Fruit fly (Drosophila melanogaster) whole organism, embryonic: ENCODE measurements around the gene Patj.

Experiments used
- Antp ChIP-seq: fragments of 200-800 bp; sonication (Bioruptor generic); optimal IDR thresholded peaks from 3 replicates; lab custom pipeline; 2016; ENCODE audit warnings: missing biosample characterization, missing genetic modification characterization
- Awh ChIP-seq: fragments of 200-800 bp; sonication (Bioruptor generic); IDR thresholded peaks from 2 replicates; pipeline ENCODE4, ENCODE4 v1.3.6; 2022; ENCODE audit warnings: missing biosample characterization, missing genetic modification characterization
- B-H2 ChIP-seq: fragments of 200-800 bp; sonication (Bioruptor generic); optimal IDR thresholded peaks from 2 replicates; lab custom pipeline; 2018; ENCODE audit warnings: missing biosample characterization, mild to moderate bottlenecking, missing genetic modification characterization
- Bgb ChIP-seq: fragments of 200-800 bp; sonication (Bioruptor generic); IDR thresholded peaks from 2 replicates; pipeline ENCODE4 v1.3.6; 2022; ENCODE audit warnings: missing biosample characterization, missing genetic modification characterization; ENCODE audit not compliant: partially characterized antibody
- CG10209 ChIP-seq: fragments of 200-800 bp; sonication (Bioruptor generic); optimal IDR thresholded peaks from 3 replicates; lab custom pipeline; 2017; ENCODE audit warnings: missing biosample characterization, mild to moderate bottlenecking, missing genetic modification characterization, missing genetic modification reagents
- CG10431 ChIP-seq: fragments of 200-800 bp; sonication (Bioruptor generic); optimal IDR thresholded peaks from 3 replicates; lab custom pipeline; 2018; ENCODE audit warnings: missing biosample characterization, mild to moderate bottlenecking, missing genetic modification characterization
- CG11247 ChIP-seq: fragments of 200-800 bp; sonication (Bioruptor generic); IDR thresholded peaks from 2 replicates; pipeline ENCODE4 v1.3.6; 2022; ENCODE audit warnings: missing biosample characterization, missing genetic modification characterization
- CG11560 ChIP-seq: fragments of 200-800 bp; sonication (Bioruptor generic); IDR thresholded peaks from 3 replicates; pipeline ENCODE4 v1.3.6; 2022; ENCODE audit warnings: missing biosample characterization, missing genetic modification characterization
- CG11696 ChIP-seq: fragments of 200-800 bp; sonication (Bioruptor generic); IDR thresholded peaks from 2 replicates; pipeline ENCODE4 v1.3.6; 2022; ENCODE audit warnings: missing biosample characterization, missing genetic modification characterization
- CG12744 ChIP-seq: fragments of 200-800 bp; sonication (Bioruptor generic); optimal IDR thresholded peaks from 2 replicates; lab custom pipeline; 2016; ENCODE audit warnings: missing biosample characterization, missing genetic modification characterization
- CG13123 ChIP-seq: fragments of 200-800 bp; sonication (Bioruptor generic); optimal IDR thresholded peaks from 2 replicates; lab custom pipeline; 2016; ENCODE audit warnings: missing biosample characterization, missing genetic modification characterization
- CG15073 ChIP-seq: fragments of 200-800 bp; sonication (Bioruptor generic); optimal IDR thresholded peaks from 2 replicates; lab custom pipeline; 2016; ENCODE audit warnings: missing biosample characterization, missing genetic modification characterization
- CG17912 ChIP-seq: fragments of 200-800 bp; sonication (Bioruptor generic); optimal IDR thresholded peaks from 2 replicates; lab custom pipeline; 2018; ENCODE audit warnings: missing biosample characterization, mild to moderate bottlenecking, missing genetic modification characterization
- CG18011 ChIP-seq: fragments of 200-800 bp; sonication (Bioruptor generic); optimal IDR thresholded peaks from 2 replicates; lab custom pipeline; 2017; ENCODE audit warnings: missing biosample characterization, missing genetic modification characterization, mild to moderate bottlenecking, moderate library complexity, missing genotype
- CG18764 ChIP-seq: fragments of 200-800 bp; sonication (Bioruptor generic); optimal IDR thresholded peaks from 3 replicates; lab custom pipeline; 2016; ENCODE audit warnings: missing biosample characterization, missing genetic modification characterization
- CG2120 ChIP-seq: fragments of 200-800 bp; sonication (Bioruptor generic); optimal IDR thresholded peaks from 3 replicates; lab custom pipeline; 2016; ENCODE audit warnings: missing biosample characterization, missing genetic modification characterization
- CG2199 ChIP-seq: fragments of 200-800 bp; sonication (Bioruptor generic); IDR thresholded peaks from 3 replicates; pipeline ENCODE4 v1.3.6; 2022; ENCODE audit warnings: missing biosample characterization, missing genetic modification characterization
- CG2202 ChIP-seq: fragments of 200-800 bp; sonication (Bioruptor generic); optimal IDR thresholded peaks from 2 replicates; lab custom pipeline; 2018; ENCODE audit warnings: missing biosample characterization, mild to moderate bottlenecking, missing genetic modification characterization
- CG3163 ChIP-seq: fragments of 200-800 bp; sonication (Bioruptor generic); optimal IDR thresholded peaks from 3 replicates; lab custom pipeline; 2016; ENCODE audit warnings: missing biosample characterization, missing genetic modification characterization
- CG4328 ChIP-seq: fragments of 200-800 bp; sonication (Bioruptor generic); optimal IDR thresholded peaks from 3 replicates; lab custom pipeline; 2017; ENCODE audit warnings: missing biosample characterization, missing genetic modification reagents, missing genetic modification characterization
- CG8089 ChIP-seq: fragments of 200-800 bp; sonication (Bioruptor generic); optimal IDR thresholded peaks from 3 replicates; lab custom pipeline; 2016; ENCODE audit warnings: missing biosample characterization, missing genetic modification characterization
- CG9817 ChIP-seq: fragments of 200-800 bp; sonication (Bioruptor generic); optimal IDR thresholded peaks from 2 replicates; lab custom pipeline; 2018; ENCODE audit warnings: missing biosample characterization, mild to moderate bottlenecking, missing genetic modification characterization, moderate library complexity
- D19B ChIP-seq: fragments of 200-800 bp; sonication (Bioruptor generic); optimal IDR thresholded peaks from 2 replicates; lab custom pipeline; 2017; ENCODE audit warnings: missing biosample characterization, mild to moderate bottlenecking, missing genetic modification characterization
- Doc3 ChIP-seq: fragments of 200-800 bp; sonication (Bioruptor generic); IDR thresholded peaks from 3 replicates; pipeline ENCODE4 v1.3.6; 2022; ENCODE audit warnings: missing biosample characterization, missing genetic modification characterization; ENCODE audit not compliant: partially characterized antibody
- Hr3 ChIP-seq: fragments of 200-800 bp; sonication (Bioruptor generic); optimal IDR thresholded peaks from 3 replicates; lab custom pipeline; 2016; ENCODE audit warnings: missing biosample characterization, missing genetic modification characterization
- Hr39 ChIP-seq: fragments of >200 bp; optimal IDR thresholded peaks from 2 replicates; lab custom pipeline; 2017
- Meics ChIP-seq: fragments of 200-800 bp; sonication (Bioruptor generic); optimal IDR thresholded peaks from 2 replicates; lab custom pipeline; 2017; ENCODE audit warnings: missing biosample characterization, mild to moderate bottlenecking, missing genetic modification characterization
- NC2β ChIP-seq: fragments of 200-800 bp; sonication (Bioruptor generic); optimal IDR thresholded peaks from 2 replicates; lab custom pipeline; 2016; ENCODE audit warnings: missing biosample characterization, missing genetic modification characterization
- Pdp1 ChIP-seq, 2 experiments: fragments of 200-800 bp; sonication (Bioruptor generic); optimal IDR thresholded peaks; 3 replicates each; lab custom pipeline; 2016; ENCODE audit warnings: missing biosample characterization in 2 of 2, missing genetic modification characterization in 2 of 2, mild to moderate bottlenecking in 1 of 2, moderate library complexity in 1 of 2
- Scr ChIP-seq: fragments of 200-800 bp; sonication (Bioruptor generic); IDR thresholded peaks from 2 replicates; pipeline ENCODE4 v1.3.6; 2022; ENCODE audit warnings: missing biosample characterization, missing genetic modification characterization; ENCODE audit not compliant: partially characterized antibody
- Sox102F ChIP-seq: fragments of 200-800 bp; sonication (Bioruptor generic); optimal IDR thresholded peaks from 2 replicates; lab custom pipeline; 2018; ENCODE audit warnings: missing biosample characterization, mild to moderate bottlenecking, missing genetic modification characterization, moderate library complexity
- Ssrp ChIP-seq: fragments of 200-800 bp; sonication (Bioruptor generic); optimal IDR thresholded peaks from 2 replicates; lab custom pipeline; 2018; ENCODE audit warnings: missing biosample characterization, mild to moderate bottlenecking, missing genetic modification characterization, moderate library complexity
- ac ChIP-seq: fragments of 200-800 bp; sonication (Bioruptor generic); optimal IDR thresholded peaks from 3 replicates; lab custom pipeline; 2017; ENCODE audit warnings: missing biosample characterization, mild to moderate bottlenecking, missing genetic modification characterization
- cato ChIP-seq: fragments of 200-800 bp; sonication (Bioruptor generic); optimal IDR thresholded peaks from 2 replicates; lab custom pipeline; 2016; ENCODE audit warnings: missing biosample characterization, missing genetic modification characterization, borderline replicate concordance
- caup ChIP-seq: fragments of 200-800 bp; sonication (Bioruptor generic); optimal IDR thresholded peaks from 3 replicates; lab custom pipeline; 2017; ENCODE audit warnings: missing biosample characterization, mild to moderate bottlenecking, missing genetic modification characterization, moderate library complexity; ENCODE audit not compliant: severe bottlenecking
- ci ChIP-seq: fragments of 200-800 bp; sonication (Bioruptor generic); IDR thresholded peaks from 3 replicates; pipeline ENCODE4 v1.3.6; 2022; ENCODE audit warnings: missing biosample characterization, missing genetic modification characterization
- dimm ChIP-seq: fragments of 200-800 bp; sonication (Bioruptor generic); IDR thresholded peaks from 2 replicates; pipeline ENCODE4 v1.3.6; 2022; ENCODE audit warnings: missing biosample characterization, missing genetic modification characterization
- disco-r ChIP-seq: fragments of 200-800 bp; sonication (Bioruptor generic); optimal IDR thresholded peaks from 2 replicates; lab custom pipeline; 2016; ENCODE audit warnings: missing biosample characterization, missing genetic modification characterization
- dpn ChIP-seq, 2 experiments: fragments of 200-800 bp; sonication (Bioruptor generic); optimal IDR thresholded peaks; 3 replicates each; lab custom pipeline; 2016; ENCODE audit warnings: missing biosample characterization in 2 of 2, missing genetic modification characterization in 2 of 2
- fd3F ChIP-seq: fragments of 200-800 bp; sonication (Bioruptor generic); optimal IDR thresholded peaks from 2 replicates; lab custom pipeline; 2018; ENCODE audit warnings: missing biosample characterization, mild to moderate bottlenecking, missing genetic modification characterization, moderate library complexity
- fu2 ChIP-seq: fragments of 200-800 bp; sonication (Bioruptor generic); optimal IDR thresholded peaks from 2 replicates; lab custom pipeline; 2016; ENCODE audit warnings: missing biosample characterization, missing genetic modification characterization
- h ChIP-seq: fragments of >200 bp; optimal IDR thresholded peaks from 2 replicates; lab custom pipeline; 2017
- jumu ChIP-seq: fragments of 200-800 bp; sonication (Bioruptor generic); optimal IDR thresholded peaks from 3 replicates; lab custom pipeline; 2016; ENCODE audit warnings: missing biosample characterization, missing genetic modification characterization
- ken ChIP-seq: fragments of 200-800 bp; sonication (Bioruptor generic); IDR thresholded peaks from 3 replicates; pipeline ENCODE4 v1.3.6; 2022; ENCODE audit warnings: missing biosample characterization, missing genetic modification characterization
- lab ChIP-seq: fragments of 200-800 bp; sonication (Bioruptor generic); optimal IDR thresholded peaks from 3 replicates; lab custom pipeline; 2017; ENCODE audit warnings: missing biosample characterization, missing genetic modification characterization, mild to moderate bottlenecking, moderate library complexity, missing genetic modification reagents
- luna ChIP-seq: fragments of 200-800 bp; sonication (Bioruptor generic); optimal IDR thresholded peaks from 2 replicates; lab custom pipeline; 2016; ENCODE audit warnings: missing biosample characterization, missing genetic modification characterization
- odd ChIP-seq: fragments of 200-800 bp; sonication (Bioruptor generic); optimal IDR thresholded peaks from 2 replicates; lab custom pipeline; 2017; ENCODE audit warnings: missing biosample characterization, mild to moderate bottlenecking, missing genetic modification characterization
- row ChIP-seq: fragments of 200-800 bp; sonication (Bioruptor generic); IDR thresholded peaks from 3 replicates; pipeline ENCODE4 v1.3.6; 2022; ENCODE audit warnings: missing biosample characterization, missing genetic modification characterization
- sc ChIP-seq, 3 experiments: fragments of >200 bp in 2 of 3; fragments of 200-800 bp in 1 of 3; sonication (Bioruptor generic) in 1 of 3; optimal IDR thresholded peaks; 2 replicates in 2 of 3; 3 replicates in 1 of 3; lab custom pipeline; 2017; ENCODE audit warnings: mild to moderate bottlenecking in 1 of 3, missing biosample characterization in 1 of 3, missing genetic modification characterization in 1 of 3, missing genetic modification reagents in 1 of 3
- usp ChIP-seq: fragments of >200 bp; optimal IDR thresholded peaks from 2 replicates; lab custom pipeline; 2017; ENCODE audit warnings: missing biosample characterization, missing genetic modification characterization
- wek ChIP-seq: fragments of 200-800 bp; sonication (Bioruptor generic); optimal IDR thresholded peaks from 3 replicates; lab custom pipeline; 2018; ENCODE audit warnings: missing biosample characterization, mild to moderate bottlenecking, missing genetic modification characterization, moderate library complexity

Gene Patj

dm6 chr3L:1808631-1809030, 10.0 kb downstream of the Patj start (continued):
- TF ChIP-seq CG3163 (GFP tag; lab: Kevin White, UChicago) (peak; percentile 67), sc (optimal IDR thresholded peaks at IDR 0.05; lab: Kevin White, UChicago) (no peak), sc (GFP tag; optimal IDR thresholded peaks at IDR 0.05; lab: Kevin White, UChicago) (no peak), ken (GFP tag; lab: Robert Waterston, UW) (peak; percentile 84), lab (GFP tag; lab: Kevin White, UChicago) (peak; percentile 94), Pdp1 (GFP tag; optimal IDR thresholded peaks at IDR 0.05; lab: Kevin White, UChicago) (peak; percentile 89), odd (GFP tag; lab: Kevin White, UChicago) (no peak), CG12744 (peak; percentile 84), Meics (peak; percentile 89), Doc3 (GFP tag; lab: Robert Waterston, UW) (no peak), CG8089 (GFP tag; lab: Kevin White, UChicago) (peak; percentile 84), row (GFP tag; lab: Robert Waterston, UW) (peak; percentile 92), Scr (GFP tag; lab: Robert Waterston, UW) (no peak), caup (GFP tag; lab: Kevin White, UChicago) (peak; percentile 92), CG13123 (GFP tag; lab: Kevin White, UChicago) (peak; percentile 81), NC2β (GFP tag; lab: Kevin White, UChicago) (peak; percentile 70), jumu (GFP tag; lab: Kevin White, UChicago) (peak; percentile 89), usp (GFP tag; lab: Kevin White, UChicago) (no peak), CG11247 (peak; percentile 90), Sox102F (peak; percentile 89), wek (GFP tag; lab: Kevin White, UChicago) (peak; percentile 75), CG15073 (peak; percentile 28), dimm (GFP tag; lab: Robert Waterston, UW) (peak; percentile 80), CG18764 (GFP tag; lab: Kevin White, UChicago) (peak; percentile 80), ac (peak; percentile 7), Antp (GFP tag; lab: Kevin White, UChicago) (peak; percentile 93), ci (peak; percentile 94), cato (GFP tag; lab: Kevin White, UChicago) (peak; percentile 57), Awh (GFP tag; lab: Robert Waterston, UW) (peak; percentile 92), h (lab: Kevin White, UChicago) (no peak), CG2199 (GFP tag; lab: Robert Waterston, UW) (peak; percentile 95; the same call in 2 of the 3 replicates), disco-r (peak; percentile 80), fd3F (GFP tag; lab: Kevin White, UChicago) (peak; percentile 91), B-H2 (GFP tag; lab: Kevin White, UChicago) (no peak), CG17912 (GFP tag; lab: Kevin White, UChicago) (no peak), CG10209 (GFP tag; lab: Kevin White, UChicago) (peak; percentile 86), CG18011 (peak; percentile 55), CG11696 (GFP tag; lab: Robert Waterston, UW) (peak; percentile 85), CG11560 (tag; lab: Robert Waterston, UW) (peak; percentile 79), D19B (GFP tag; lab: Kevin White, UChicago) (peak; percentile 70), fu2 (GFP tag; lab: Kevin White, UChicago) (peak; percentile 78), dpn (GFP tag; optimal IDR thresholded peaks at IDR 0.05; lab: Kevin White, UChicago) (peak; percentile 91 to 93), Hr3 (GFP tag; lab: Kevin White, UChicago) (peak; percentile 81), CG4328 (no peak), Hr39 (lab: Kevin White, UChicago) (no peak), Bgb (no peak), CG10431 (GFP tag; lab: Kevin White, UChicago) (no peak), luna (peak; percentile 41), CG2202 (peak; percentile 24), Ssrp (tag; lab: Kevin White, UChicago) (peak; percentile 78), CG9817 (tag; lab: Kevin White, UChicago) (peak; percentile 86), CG2120 (GFP tag; lab: Kevin White, UChicago) (peak; percentile 92)
